Fruit fly (Drosophila melanogaster) ovary, adult (tissue): ENCODE data around the gene CG15642.

ENCODE experiments used
- CG17801 ChIP-seq: fragments of 200-800 bp; optimal IDR thresholded peaks from 2 replicates; lab custom pipeline; 2019; ENCODE audit warnings: missing biosample characterization, mild to moderate bottlenecking, missing genetic modification characterization, moderate library complexity; ENCODE audit not compliant: partially characterized antibody

Gene CG15642

DNA sequence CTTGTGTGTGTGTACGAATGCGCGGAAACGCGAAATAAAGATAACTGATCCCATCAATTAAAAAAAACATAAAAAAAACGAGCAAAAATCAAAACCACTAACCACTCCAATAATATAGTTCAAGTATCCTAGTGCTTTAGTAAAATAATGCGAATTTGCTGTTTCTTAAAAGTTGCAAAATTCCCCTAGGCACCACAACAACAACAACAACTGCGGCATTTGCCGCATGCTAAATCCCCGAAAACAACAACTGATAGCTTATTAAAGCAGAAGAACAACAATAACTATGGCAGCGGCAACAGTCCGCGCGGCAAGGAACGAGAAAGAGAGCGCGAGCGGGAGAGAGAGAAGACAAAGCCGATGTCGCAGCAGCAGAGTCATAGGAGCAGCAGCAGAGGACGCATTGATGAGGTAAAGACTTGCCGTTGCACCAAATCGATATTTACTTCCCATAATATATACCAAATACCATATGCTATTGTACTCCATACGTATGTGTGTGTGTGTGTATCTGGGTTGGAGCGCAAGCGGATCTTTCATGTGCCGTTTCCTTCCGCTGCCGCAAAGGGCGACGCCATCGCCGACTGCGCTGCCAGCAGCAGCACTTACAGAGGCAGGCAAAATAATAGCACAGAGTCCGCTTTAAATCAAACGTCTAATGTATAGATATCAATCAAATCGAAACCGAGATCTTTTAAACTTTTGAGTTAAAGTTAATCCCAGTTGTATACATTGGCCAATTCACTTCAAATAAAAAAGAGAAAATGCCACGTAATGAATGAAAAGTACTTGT lies 15.6 kb upstream of the CG15642 start:
- TF ChIP-seq CG17801: no peak

DNA sequence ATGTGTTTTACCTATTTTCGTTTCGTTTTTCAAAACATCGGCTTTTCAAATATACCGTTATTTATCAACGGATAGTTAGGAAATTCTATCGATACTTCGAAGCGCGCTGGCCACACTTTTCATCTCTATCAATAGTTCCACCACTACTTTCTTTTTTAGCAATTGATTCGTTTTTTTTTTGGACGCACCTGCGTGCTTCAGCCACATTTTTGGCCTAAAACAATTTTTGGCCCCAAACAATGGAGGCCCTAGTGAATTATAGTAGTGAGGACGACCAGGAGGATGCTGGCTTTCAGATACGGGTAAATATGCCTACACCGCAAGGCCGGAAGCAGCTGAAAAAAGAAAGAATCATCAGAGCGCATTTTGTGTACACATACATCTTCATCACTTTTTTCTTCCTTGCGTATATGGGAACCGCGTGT lies 14.7 kb upstream of the CG15642 start, which contains the start of gene CG6340:
CG6340 (plus strand) TSS at position 139 of the 425 bp plus-strand sequence.
- peak; percentile 46 for TF ChIP-seq CG17801

DNA sequence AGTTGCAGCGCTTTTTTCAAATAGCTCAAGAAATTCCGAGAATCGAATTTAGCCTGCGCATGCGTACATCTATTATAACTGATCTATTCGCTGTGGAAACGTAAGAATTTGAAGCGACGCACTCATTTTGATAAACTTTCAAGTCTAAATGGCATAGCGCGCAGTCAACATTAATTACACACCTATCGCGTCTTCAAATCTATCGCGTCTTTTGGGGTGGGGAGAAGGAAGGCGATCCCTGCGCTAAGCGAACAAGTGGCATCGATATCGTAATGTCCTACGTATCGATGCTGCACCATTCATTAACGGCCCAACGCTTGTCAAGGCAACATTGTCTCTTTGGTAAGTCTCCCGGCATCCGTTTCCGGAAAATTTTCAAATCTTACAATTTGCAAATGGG lies 8.2 kb upstream of the CG15642 start, which contains the start of gene CG6324:
CG6324 (plus strand) TSS at position 301 of the 400 bp plus-strand sequence.
- no peak for TF ChIP-seq CG17801

DNA sequence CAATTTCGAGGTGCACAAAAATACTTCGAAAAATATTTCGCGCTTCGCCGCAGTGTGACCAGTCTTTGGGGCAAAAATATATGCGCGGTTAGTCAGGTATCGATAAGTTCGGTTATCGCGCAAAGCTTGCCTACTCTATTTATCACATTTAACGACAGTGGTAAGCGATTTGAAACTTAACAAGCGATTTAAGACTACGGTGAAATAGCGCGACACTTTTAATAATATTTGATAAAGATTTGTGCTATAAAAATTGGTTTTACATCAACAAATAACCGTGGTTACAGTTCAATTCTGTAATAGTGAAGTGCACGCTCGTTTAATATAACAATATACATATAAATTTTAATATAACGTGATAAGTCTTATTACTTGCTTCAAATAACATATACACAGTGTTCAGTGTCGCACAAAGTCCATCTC lies 7.8 kb upstream of the CG15642 start, which contains the start of gene mh:
mh (minus strand) TSS at position 34 of the 423 bp plus-strand sequence.
- TF ChIP-seq CG17801: no peak

DNA sequence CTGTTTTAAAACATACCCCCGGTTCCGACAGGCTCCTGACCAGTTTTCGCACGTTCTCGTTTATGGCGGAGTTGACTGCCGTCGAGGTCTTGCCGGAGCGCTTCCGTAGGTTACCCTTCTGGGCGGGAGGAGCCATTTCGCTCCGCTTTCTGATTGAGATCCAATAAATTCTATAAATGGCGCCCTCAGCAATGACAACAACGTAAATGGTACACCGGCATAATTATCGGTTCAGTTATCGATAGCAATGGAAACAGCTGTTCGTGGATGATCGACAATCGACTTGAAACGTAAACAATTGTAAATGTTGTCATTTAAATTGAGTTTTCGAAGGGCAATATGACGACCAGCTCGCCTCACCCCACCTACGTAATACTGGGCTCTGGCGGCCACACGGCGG lies 4.3 kb upstream of the CG15642 start, which contains the start of the genes Grip128 and Alg14:
Grip128 (minus strand) TSS at position 216 of the 400 bp plus-strand sequence.
Alg14 (plus strand) TSS at position 261 of the 400 bp plus-strand sequence.
- no peak for TF ChIP-seq CG17801

DNA sequence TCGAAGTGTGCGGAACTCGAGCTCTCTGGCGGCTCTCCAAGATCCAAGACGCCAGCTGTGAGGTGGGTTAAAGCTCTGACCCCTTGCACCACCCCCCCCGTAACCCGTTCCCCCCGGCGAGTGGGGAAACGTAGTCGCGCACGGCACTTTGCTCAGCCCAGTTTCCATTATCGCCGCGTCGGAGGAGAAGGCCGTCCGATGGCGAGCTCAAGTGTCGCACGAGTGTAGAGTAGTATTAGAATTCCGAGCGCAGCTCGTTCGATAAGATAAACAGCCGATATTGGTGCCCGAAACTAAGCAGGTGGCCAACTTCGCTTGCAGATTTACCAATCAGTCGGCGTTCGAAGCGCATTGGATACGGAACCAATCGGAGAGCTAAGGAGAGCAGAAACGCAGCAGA lies 2.1 kb downstream of the CG15642 start:
- no peak for TF ChIP-seq CG17801

DNA sequence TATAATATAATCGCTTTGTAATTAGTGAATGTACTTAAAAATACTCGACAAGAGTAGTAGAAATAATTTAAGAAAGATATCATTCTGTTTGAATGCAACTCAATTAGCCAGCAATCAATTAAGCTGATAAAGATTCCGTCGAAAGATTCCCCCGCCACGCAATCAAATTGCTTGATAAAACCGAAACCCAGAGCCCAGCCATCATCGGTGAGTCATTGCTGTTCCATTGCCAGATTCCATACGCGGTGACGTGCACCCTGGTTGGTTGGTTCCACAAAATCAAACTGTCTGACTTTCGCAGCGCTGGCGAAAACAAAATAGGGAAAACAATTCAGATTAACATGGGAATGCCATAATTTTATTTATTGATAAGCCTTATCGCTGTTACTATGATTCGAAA lies 3.0 kb downstream of the CG15642 start:
- TF ChIP-seq CG17801: no peak

DNA sequence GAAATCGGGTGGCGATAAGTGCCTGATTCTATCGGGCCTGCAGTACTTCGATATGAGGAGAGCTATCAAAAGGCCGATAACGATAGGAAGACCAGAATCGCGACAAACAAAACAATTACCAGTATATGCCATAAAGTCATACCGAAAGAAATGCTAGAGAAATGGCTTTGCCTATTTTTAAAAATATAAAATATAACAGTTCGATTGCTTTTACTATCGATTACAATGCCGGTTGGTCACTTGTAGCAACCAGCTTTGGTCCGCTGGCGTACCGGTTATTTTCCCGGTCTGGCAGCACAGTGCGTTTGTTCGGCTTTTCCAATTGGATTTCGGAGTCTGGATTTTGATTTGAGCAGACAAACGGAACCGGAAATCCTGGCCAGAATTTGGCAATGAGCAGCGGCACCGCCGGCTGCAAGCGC lies 5.1 kb downstream of the CG15642 start, which contains the start of the genes shtd, CG6294 and CG6299:
shtd (minus strand) TSS at position 6 of the 422 bp plus-strand sequence.
CG6294 (plus strand) TSS at position 287 of the 422 bp plus-strand sequence.
CG6299 (plus strand) TSS at position 287 of the 422 bp plus-strand sequence.
- TF ChIP-seq CG17801: no peak

DNA sequence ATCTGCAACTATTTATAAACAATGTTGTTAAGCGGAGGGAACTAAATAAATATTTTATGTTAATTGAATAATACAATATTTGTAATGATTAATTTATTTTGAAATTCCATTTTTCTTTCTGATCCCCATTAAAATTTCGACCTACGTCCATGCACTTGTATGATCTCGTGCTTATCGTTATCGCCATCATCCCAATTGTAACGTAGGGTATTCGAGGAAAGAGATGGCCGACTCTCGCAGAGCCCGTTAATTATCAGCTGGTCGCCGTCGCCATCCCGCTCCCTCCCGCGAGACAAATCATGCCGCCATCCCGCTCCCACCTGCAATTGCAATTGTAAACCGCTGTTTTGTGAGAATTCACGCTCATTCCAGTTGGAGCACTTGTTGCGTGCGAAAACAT lies 14.4 kb downstream of the CG15642 start, which contains the start of gene CG11655:
CG11655 (plus strand) TSS at position 351 of the 400 bp plus-strand sequence.
- peak; percentile 50 for TF ChIP-seq CG17801

DNA sequence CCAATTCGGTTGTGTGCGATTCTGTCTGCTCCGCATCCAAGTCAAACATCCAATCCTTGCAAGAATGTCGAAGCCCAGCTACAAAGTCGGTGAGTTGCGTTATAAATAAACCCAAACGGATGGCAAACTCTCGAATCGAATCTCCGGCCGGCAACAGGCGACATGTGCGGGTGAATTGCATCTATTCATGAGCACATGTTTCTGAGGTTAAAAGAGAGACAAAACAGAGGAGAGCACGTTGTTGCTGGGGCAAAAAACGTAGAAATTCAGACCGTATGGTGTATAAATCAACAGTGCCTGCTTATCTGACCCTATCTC lies 17.3 kb downstream of the CG15642 start:
- TF ChIP-seq CG17801: no peak

DNA sequence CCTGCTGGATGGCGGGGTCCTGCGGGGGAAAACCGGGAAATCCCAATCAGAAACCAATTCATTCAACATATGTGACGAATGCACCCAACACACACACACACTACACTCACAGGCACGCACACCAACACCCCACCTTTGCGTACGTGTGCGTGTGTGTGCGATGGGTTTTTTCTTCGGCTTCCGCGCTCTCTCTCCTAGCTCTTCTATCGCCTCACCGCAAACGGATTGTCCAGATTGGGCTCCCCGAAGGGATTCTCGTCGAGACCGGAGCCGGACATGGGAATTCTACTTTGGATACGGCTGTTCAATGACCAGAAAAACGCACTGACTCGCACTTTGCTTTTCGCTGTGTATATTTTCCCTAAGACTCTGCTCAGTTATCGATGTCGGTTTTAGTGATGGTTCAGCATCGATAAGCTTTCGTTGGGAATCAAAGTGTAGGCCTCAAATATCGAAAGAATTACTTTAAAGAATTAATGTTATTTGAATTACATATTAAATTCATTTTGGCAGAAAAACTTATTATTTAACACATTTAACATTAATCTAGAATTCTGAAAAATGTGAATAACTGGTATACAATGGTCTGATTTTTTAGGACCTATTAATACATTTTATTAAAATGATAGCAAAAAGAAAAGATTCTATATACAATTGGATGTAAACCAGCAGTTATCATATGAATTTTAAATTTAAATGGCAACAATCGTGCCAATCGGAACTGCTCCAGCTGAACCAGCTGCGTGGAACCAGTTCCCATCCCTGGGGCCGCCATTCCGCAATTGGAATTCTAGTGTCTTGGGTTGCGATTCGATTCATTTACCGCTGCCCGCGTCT lies 17.8 kb downstream of the CG15642 start, which contains the start of the genes Scamp and Ahcy:
Scamp (minus strand) TSS at position 394 of the 837 bp plus-strand sequence.
Ahcy (plus strand) TSS at position 772 of the 837 bp plus-strand sequence.
- no peak for TF ChIP-seq CG17801

DNA sequence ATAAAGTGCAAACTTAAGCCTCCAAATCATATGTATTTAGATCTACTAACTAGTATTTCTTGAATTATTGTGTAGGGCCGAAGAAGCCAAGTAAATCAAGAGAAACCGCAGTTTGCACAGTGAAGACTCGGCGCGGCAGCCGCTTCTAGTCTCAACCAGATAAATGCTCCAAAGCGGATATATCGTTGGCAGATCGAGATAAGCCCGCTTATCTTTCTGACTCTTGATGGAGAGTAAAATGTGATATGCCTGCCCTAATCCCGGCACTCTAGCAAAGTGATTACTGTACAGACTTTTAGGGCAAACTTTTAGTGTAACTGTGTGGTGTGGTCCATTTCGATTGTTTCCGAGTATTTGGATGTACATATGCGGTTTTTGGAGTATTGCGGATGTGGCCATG lies 18.7 kb downstream of the CG15642 start:
- TF ChIP-seq CG17801: no peak

DNA sequence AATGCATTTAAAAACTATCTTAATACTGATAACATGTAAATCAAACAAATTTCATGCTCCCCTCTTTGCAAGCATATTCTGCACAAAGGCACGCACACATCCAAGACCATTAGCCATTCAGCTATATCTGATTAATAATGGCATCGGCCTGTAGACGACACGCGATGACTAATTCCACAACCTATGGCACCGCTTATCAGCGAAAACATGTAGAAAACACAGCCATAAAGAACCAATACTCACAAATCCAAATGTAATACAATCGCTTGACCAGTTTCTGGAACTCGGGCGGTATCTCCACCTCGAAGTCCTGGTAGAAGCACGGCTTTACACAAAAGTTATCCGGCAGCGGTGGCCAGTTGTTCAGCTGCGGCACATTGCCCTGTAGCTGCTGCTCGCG lies 19.4 kb downstream of the CG15642 start:
- no peak for TF ChIP-seq CG17801

DNA sequence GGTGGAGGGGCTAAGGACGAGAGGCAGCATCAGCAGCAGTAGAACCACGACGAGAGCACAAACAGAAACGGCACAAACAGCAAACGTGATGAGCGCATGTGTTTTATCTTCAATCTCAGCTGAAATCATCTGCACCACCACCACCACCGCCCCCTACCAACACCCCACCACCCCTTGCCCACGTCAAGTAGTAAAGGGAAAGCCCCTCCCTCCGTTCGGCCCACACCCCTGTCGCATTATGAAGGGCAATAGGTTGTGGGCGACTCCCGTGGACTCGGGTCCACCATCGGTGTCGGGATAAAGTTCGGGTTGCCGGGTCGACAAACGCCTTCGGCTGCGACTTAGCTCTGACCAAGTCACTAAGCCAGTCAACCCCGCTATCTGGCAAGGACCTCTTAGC lies 24.1 kb downstream of the CG15642 start:
- TF ChIP-seq CG17801: no peak

DNA sequence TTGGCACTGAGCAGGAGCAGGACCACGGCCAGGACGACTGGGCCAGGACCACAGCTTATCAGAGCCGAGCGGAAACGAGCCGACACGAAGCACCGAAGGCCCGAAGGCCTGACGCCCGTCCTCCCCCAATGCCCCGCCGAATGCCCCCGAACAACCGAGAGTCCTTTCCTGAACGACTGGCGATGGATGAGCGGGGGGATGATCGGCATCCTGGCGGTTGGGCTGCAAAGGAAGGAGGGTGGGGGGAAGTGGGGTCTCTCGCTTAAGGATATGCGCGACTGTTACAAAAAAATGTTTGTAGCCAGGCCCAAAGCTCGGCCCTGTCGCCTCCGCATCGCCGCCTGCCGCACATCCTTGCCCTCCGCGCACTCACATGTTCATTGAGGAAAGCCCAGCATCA lies 26.3 kb downstream of the CG15642 start, which contains the start of gene Cngl:
Cngl (minus strand) TSS at position 8 of the 400 bp plus-strand sequence.
- no peak for TF ChIP-seq CG17801
